Fruit fly (Drosophila melanogaster) whole organism, embryonic: ENCODE data around the gene CG6961.

ENCODE experiments used
- Abd-B ChIP-seq: fragments of 200-800 bp; sonication (Bioruptor generic); optimal IDR thresholded peaks from 2 replicates; lab custom pipeline; 2018; ENCODE audit warnings: missing biosample characterization, mild to moderate bottlenecking, missing genetic modification characterization, moderate library complexity
- Blimp-1 ChIP-seq: fragments of 200-800 bp; sonication (Bioruptor generic); optimal IDR thresholded peaks from 3 replicates; lab custom pipeline; 2018; ENCODE audit warnings: missing biosample characterization, missing genetic modification characterization, mild to moderate bottlenecking, moderate library complexity, missing genetic modification reagents
- CG10321 ChIP-seq: fragments of 200-800 bp; sonication (Bioruptor generic); IDR thresholded peaks from 2 replicates; pipeline ENCODE4 v1.3.6; 2022; ENCODE audit warnings: missing biosample characterization, missing genetic modification characterization
- CG11093 ChIP-seq: fragments of 200-800 bp; sonication (Bioruptor generic); IDR thresholded peaks from 3 replicates; pipeline ENCODE4 v1.3.6; 2022; ENCODE audit warnings: missing biosample characterization, missing genetic modification characterization
- CG11504 ChIP-seq: fragments of 200-800 bp; sonication (Bioruptor generic); optimal IDR thresholded peaks from 3 replicates; lab custom pipeline; 2019; ENCODE audit warnings: missing biosample characterization, mild to moderate bottlenecking, missing genetic modification characterization, moderate library complexity
- CG12236 ChIP-seq: fragments of 200-800 bp; sonication (Bioruptor generic); optimal IDR thresholded peaks from 2 replicates; lab custom pipeline; 2016; ENCODE audit warnings: missing biosample characterization, missing genetic modification characterization
- CG14441 ChIP-seq: fragments of 200-800 bp; sonication (Bioruptor generic); IDR thresholded peaks from 2 replicates; pipeline ENCODE4 v1.3.6; 2022; ENCODE audit warnings: missing biosample characterization, missing genetic modification characterization
- CG1647 ChIP-seq: fragments of 200-800 bp; sonication (Bioruptor generic); optimal IDR thresholded peaks from 3 replicates; lab custom pipeline; 2016; ENCODE audit warnings: missing biosample characterization, missing genetic modification characterization
- CG17568 ChIP-seq: fragments of 200-800 bp; sonication (Bioruptor generic); optimal IDR thresholded peaks from 2 replicates; lab custom pipeline; 2018; ENCODE audit warnings: missing biosample characterization, mild to moderate bottlenecking, missing genetic modification characterization, moderate library complexity
- CG17612 ChIP-seq: fragments of 200-800 bp; sonication (Bioruptor generic); IDR thresholded peaks from 2 replicates; pipeline ENCODE4 v1.3.6; 2022; ENCODE audit warnings: missing biosample characterization, missing genetic modification characterization
- CG17802 ChIP-seq: fragments of 200-800 bp; sonication (Bioruptor generic); optimal IDR thresholded peaks from 2 replicates; lab custom pipeline; 2018; ENCODE audit warnings: missing biosample characterization, mild to moderate bottlenecking, missing genetic modification characterization, moderate library complexity
- CG2678 ChIP-seq: fragments of 200-800 bp; sonication (Bioruptor generic); optimal IDR thresholded peaks from 3 replicates; lab custom pipeline; 2019; ENCODE audit warnings: missing biosample characterization, mild to moderate bottlenecking, missing genetic modification characterization, moderate library complexity
- CG2875 ChIP-seq: fragments of 200-800 bp; sonication (Bioruptor generic); optimal IDR thresholded peaks from 2 replicates; lab custom pipeline; 2017; ENCODE audit warnings: missing biosample characterization, mild to moderate bottlenecking, missing genetic modification characterization, missing genetic modification reagents
- CG6689 ChIP-seq: fragments of 200-800 bp; sonication (Bioruptor generic); IDR thresholded peaks from 2 replicates; pipeline ENCODE4 v1.3.6; 2022; ENCODE audit warnings: missing biosample characterization, missing genetic modification characterization
- CG7271 ChIP-seq: fragments of 200-800 bp; sonication (Bioruptor generic); optimal IDR thresholded peaks from 2 replicates; lab custom pipeline; 2018; ENCODE audit warnings: missing biosample characterization, mild to moderate bottlenecking, missing genetic modification characterization, moderate library complexity
- CG7745 ChIP-seq: fragments of 200-800 bp; sonication (Bioruptor generic); optimal IDR thresholded peaks from 2 replicates; lab custom pipeline; 2018; ENCODE audit warnings: missing biosample characterization, mild to moderate bottlenecking, missing genetic modification characterization, moderate library complexity
- CG9817 ChIP-seq: fragments of 200-800 bp; sonication (Bioruptor generic); optimal IDR thresholded peaks from 2 replicates; lab custom pipeline; 2018; ENCODE audit warnings: missing biosample characterization, mild to moderate bottlenecking, missing genetic modification characterization, moderate library complexity
- HHEX ChIP-seq: fragments of 200-800 bp; sonication (Bioruptor generic); optimal IDR thresholded peaks from 3 replicates; lab custom pipeline; 2017; ENCODE audit warnings: missing biosample characterization, mild to moderate bottlenecking, missing genetic modification characterization, missing genetic modification reagents
- Hand ChIP-seq: fragments of 200-800 bp; sonication (Bioruptor generic); optimal IDR thresholded peaks from 2 replicates; lab custom pipeline; 2017; ENCODE audit warnings: mild to moderate bottlenecking, missing biosample characterization, missing genetic modification reagents, missing genetic modification characterization
- Hr39 ChIP-seq: fragments of >200 bp; optimal IDR thresholded peaks from 2 replicates; lab custom pipeline; 2017
- Lhr ChIP-seq: fragments of 200-800 bp; sonication (Bioruptor generic); optimal IDR thresholded peaks from 3 replicates; lab custom pipeline; 2017; ENCODE audit warnings: mild to moderate bottlenecking, missing biosample characterization, missing genetic modification reagents, missing genetic modification characterization
- Mad ChIP-seq: fragments of 200-800 bp; sonication (Bioruptor generic); optimal IDR thresholded peaks from 2 replicates; lab custom pipeline; 2016; ENCODE audit warnings: missing biosample characterization, missing genetic modification characterization
- Mes4 ChIP-seq: fragments of 200-800 bp; sonication (Bioruptor generic); optimal IDR thresholded peaks from 2 replicates; lab custom pipeline; 2016; ENCODE audit warnings: missing biosample characterization, missing genetic modification characterization
- NFAT ChIP-seq: fragments of 200-800 bp; sonication (Bioruptor generic); IDR thresholded peaks from 2 replicates; pipeline ENCODE4 v1.3.6; 2022; ENCODE audit warnings: missing biosample characterization, missing genetic modification characterization
- Ptx1 ChIP-seq: fragments of 200-800 bp; sonication (Bioruptor generic); IDR thresholded peaks from 2 replicates; pipeline ENCODE4 v1.3.6; 2022; ENCODE audit warnings: missing biosample characterization, missing genetic modification characterization
- ara ChIP-seq: fragments of 200-800 bp; sonication (Bioruptor generic); IDR thresholded peaks from 2 replicates; pipeline ENCODE4 v1.3.6; 2022; ENCODE audit warnings: missing biosample characterization, missing genetic modification characterization
- ase ChIP-seq: fragments of 200-800 bp; sonication (Bioruptor generic); IDR thresholded peaks from 3 replicates; pipeline ENCODE4 v1.3.6; 2022; ENCODE audit warnings: missing biosample characterization, missing genetic modification characterization
- ash1 ChIP-seq: fragments of 200-800 bp; sonication (Bioruptor generic); optimal IDR thresholded peaks from 2 replicates; lab custom pipeline; 2018; ENCODE audit warnings: missing biosample characterization, mild to moderate bottlenecking, missing genetic modification characterization
- ci ChIP-seq: fragments of 200-800 bp; sonication (Bioruptor generic); IDR thresholded peaks from 3 replicates; pipeline ENCODE4 v1.3.6; 2022; ENCODE audit warnings: missing biosample characterization, missing genetic modification characterization
- crol ChIP-seq: fragments of 200-800 bp; sonication (Bioruptor generic); IDR thresholded peaks from 2 replicates; pipeline ENCODE4 v1.3.6; 2022; ENCODE audit warnings: missing biosample characterization, missing genetic modification characterization
- dm ChIP-seq: fragments of 200-800 bp; sonication (Bioruptor generic); optimal IDR thresholded peaks from 3 replicates; lab custom pipeline; 2016; ENCODE audit warnings: missing biosample characterization, missing genetic modification characterization
- dmrt99B ChIP-seq: fragments of 200-800 bp; sonication (Bioruptor generic); optimal IDR thresholded peaks from 2 replicates; lab custom pipeline; 2018; ENCODE audit warnings: missing biosample characterization, mild to moderate bottlenecking, missing genetic modification characterization, moderate library complexity
- fru ChIP-seq: fragments of >200 bp; optimal IDR thresholded peaks from 2 replicates; lab custom pipeline; 2017
- fu2 ChIP-seq: fragments of 200-800 bp; sonication (Bioruptor generic); optimal IDR thresholded peaks from 2 replicates; lab custom pipeline; 2016; ENCODE audit warnings: missing biosample characterization, missing genetic modification characterization
- lbe ChIP-seq: fragments of 200-800 bp; sonication (Bioruptor generic); optimal IDR thresholded peaks from 2 replicates; lab custom pipeline; 2016; ENCODE audit warnings: missing biosample characterization, mild to moderate bottlenecking, missing genetic modification characterization
- lov ChIP-seq, 2 experiments: fragments of 200-800 bp in 1 of 2; fragments of >200 bp in 1 of 2; sonication (Bioruptor generic) in 1 of 2; IDR thresholded peaks in 1 of 2; optimal IDR thresholded peaks in 1 of 2; 2 replicates in 1 of 2; 3 replicates in 1 of 2; pipeline versions ENCODE4 v1.3.6 to Lab custom; 2017 to 2022; ENCODE audit warnings: missing biosample characterization in 1 of 2, missing genetic modification characterization in 1 of 2
- nau ChIP-seq: fragments of 200-800 bp; sonication (Bioruptor generic); optimal IDR thresholded peaks from 3 replicates; lab custom pipeline; 2017; ENCODE audit warnings: missing biosample characterization, mild to moderate bottlenecking, missing genetic modification characterization, missing genetic modification reagents
- oc ChIP-seq: fragments of 200-800 bp; sonication (Bioruptor generic); optimal IDR thresholded peaks from 2 replicates; lab custom pipeline; 2018; ENCODE audit warnings: missing biosample characterization, mild to moderate bottlenecking, missing genetic modification characterization, moderate library complexity
- org-1 ChIP-seq: fragments of 200-800 bp; sonication (Bioruptor generic); optimal IDR thresholded peaks from 2 replicates; lab custom pipeline; 2017; ENCODE audit warnings: missing biosample characterization, missing genetic modification characterization
- p53 ChIP-seq: fragments of 200-800 bp; sonication (Bioruptor generic); optimal IDR thresholded peaks from 2 replicates; lab custom pipeline; 2016; ENCODE audit warnings: missing biosample characterization, missing genetic modification characterization
- pan ChIP-seq, 4 experiments: fragments of >200 bp in 3 of 4; fragments of 200-800 bp in 1 of 4; sonication (Bioruptor generic) in 1 of 4; optimal IDR thresholded peaks in 3 of 4; IDR thresholded peaks in 1 of 4; 2 replicates each; pipeline versions ENCODE4 v1.3.6 to Lab custom; 2017 to 2022; ENCODE audit warnings: missing biosample characterization in 2 of 4, missing genetic modification characterization in 2 of 4, mixed read lengths in 1 of 4
- pros ChIP-seq: fragments of 200-800 bp; sonication (Bioruptor generic); optimal IDR thresholded peaks from 3 replicates; lab custom pipeline; 2019; ENCODE audit warnings: missing biosample characterization, mild to moderate bottlenecking, missing genetic modification characterization, moderate library complexity
- psq ChIP-seq: fragments of 200-800 bp; sonication (Bioruptor generic); optimal IDR thresholded peaks from 2 replicates; lab custom pipeline; 2017; ENCODE audit warnings: missing biosample characterization, missing genetic modification characterization
- repo ChIP-seq: fragments of 200-800 bp; sonication (Bioruptor generic); optimal IDR thresholded peaks from 2 replicates; lab custom pipeline; 2016; ENCODE audit warnings: missing biosample characterization, missing genetic modification characterization
- sc ChIP-seq, 3 experiments: fragments of >200 bp in 2 of 3; fragments of 200-800 bp in 1 of 3; sonication (Bioruptor generic) in 1 of 3; optimal IDR thresholded peaks; 2 replicates in 2 of 3; 3 replicates in 1 of 3; lab custom pipeline; 2017; ENCODE audit warnings: mild to moderate bottlenecking in 1 of 3, missing biosample characterization in 1 of 3, missing genetic modification characterization in 1 of 3, missing genetic modification reagents in 1 of 3
- sd ChIP-seq: fragments of 200-800 bp; sonication (Bioruptor generic); optimal IDR thresholded peaks from 3 replicates; lab custom pipeline; 2018; ENCODE audit warnings: missing biosample characterization, mild to moderate bottlenecking, missing genetic modification characterization, moderate library complexity
- sna ChIP-seq: fragments of 200-800 bp; sonication (Bioruptor generic); IDR thresholded peaks from 2 replicates; pipeline ENCODE4 v1.3.6; 2022; ENCODE audit warnings: missing biosample characterization, missing genetic modification characterization; ENCODE audit not compliant: partially characterized antibody
- trem ChIP-seq: fragments of 200-800 bp; optimal IDR thresholded peaks from 3 replicates; lab custom pipeline; 2019; ENCODE audit warnings: missing biosample characterization, mild to moderate bottlenecking, missing genetic modification characterization, moderate library complexity
- yki ChIP-seq: fragments of >200 bp; optimal IDR thresholded peaks from 3 replicates; lab custom pipeline; 2018
- z ChIP-seq: fragments of 200-800 bp; sonication (Bioruptor generic); IDR thresholded peaks from 3 replicates; pipeline ENCODE4 v1.3.6; 2022; ENCODE audit warnings: missing biosample characterization, missing genetic modification characterization

CG6961 gene

DNA sequence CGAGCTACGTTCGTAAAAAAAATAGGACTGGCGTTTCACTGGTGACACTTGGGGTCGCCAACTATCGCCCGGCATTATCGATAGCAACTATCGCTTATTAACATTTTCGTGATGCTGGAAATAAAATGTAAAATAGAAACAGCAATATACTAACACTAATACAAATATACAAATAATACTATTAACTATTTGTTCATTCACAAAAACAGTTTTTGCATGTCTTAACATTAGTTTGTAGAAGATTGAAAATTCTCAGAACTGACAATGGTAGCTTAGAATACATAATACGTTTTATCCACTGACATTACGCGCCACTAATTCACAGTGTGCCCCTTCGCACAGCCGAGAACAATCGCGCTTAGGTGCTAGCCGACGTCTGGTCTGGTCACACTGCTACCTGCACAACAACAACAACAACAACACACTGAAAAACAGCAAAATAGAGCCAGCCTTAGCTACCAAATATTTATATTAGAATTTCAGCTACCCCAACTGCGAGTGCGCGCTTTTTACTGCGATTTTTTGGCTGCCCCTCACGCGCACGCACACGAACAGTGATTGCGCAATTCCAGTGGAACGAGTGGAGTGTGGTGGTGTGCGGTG, at the start of gene CG6961, which contains the start of gene S6KL (continued):
- no peak for TF ChIP-seq dm (GFP tag; lab: Kevin White, UChicago)
- no peak for TF ChIP-seq Mad
- TF ChIP-seq CG17802: peak; percentile 67
- no peak for TF ChIP-seq CG2875 (GFP tag; lab: Kevin White, UChicago)
- TF ChIP-seq CG6689 (GFP tag; lab: Robert Waterston, UW): no peak
- TF ChIP-seq sna: 0 out of 2 replicates have a peak, but pooled peaks have one; percentile 59
- no peak for TF ChIP-seq repo
- no peak for TF ChIP-seq sc (optimal IDR thresholded peaks at IDR 0.05; lab: Kevin White, UChicago)
- no peak for TF ChIP-seq sc (GFP tag; optimal IDR thresholded peaks at IDR 0.05; lab: Kevin White, UChicago)
- TF ChIP-seq Abd-B: no peak
- TF ChIP-seq ase: no peak
- no peak for TF ChIP-seq Ptx1
- no peak for TF ChIP-seq Blimp-1
- TF ChIP-seq CG17568: no peak
- TF ChIP-seq CG11504: peak; percentile 28
- no peak for TF ChIP-seq CG2678 (tag; lab: Kevin White, UChicago)
- TF ChIP-seq pros (GFP tag; lab: Kevin White, UChicago): no peak
- TF ChIP-seq Mes4 (GFP tag; lab: Kevin White, UChicago): no peak
- no peak for TF ChIP-seq z (GFP tag; lab: Robert Waterston, UW)
- TF ChIP-seq lov (optimal IDR thresholded peaks at IDR 0.05; lab: Kevin White, UChicago): no peak
- TF ChIP-seq lov (GFP tag; IDR thresholded peaks at IDR 0.05; lab: Robert Waterston, UW): no peak
- TF ChIP-seq crol (GFP tag; lab: Robert Waterston, UW): 0 out of 2 replicates have a peak, but pooled peaks have one; percentile 8
- no peak for TF ChIP-seq dmrt99B (tag; lab: Kevin White, UChicago)
- TF ChIP-seq pan (optimal IDR thresholded peaks at IDR 0.05; lab: Kevin White, UChicago): no peak
- TF ChIP-seq pan (GFP tag; optimal IDR thresholded peaks at IDR 0.05 in 1 of 2, IDR thresholded peaks at IDR 0.05 in 1 of 2): no peak
- TF ChIP-seq CG9817 (tag; lab: Kevin White, UChicago): peak; percentile 30
- TF ChIP-seq fru (lab: Kevin White, UChicago): no peak
- no peak for TF ChIP-seq CG1647 (GFP tag; lab: Kevin White, UChicago)
- TF ChIP-seq CG14441: no peak
- TF ChIP-seq oc (tag; lab: Kevin White, UChicago): no peak
- no peak for TF ChIP-seq CG10321
- no peak for TF ChIP-seq lbe
- no peak for TF ChIP-seq NFAT
- peak; percentile 76 for TF ChIP-seq Lhr (GFP tag; lab: Kevin White, UChicago)
- TF ChIP-seq ara: no peak
- TF ChIP-seq trem (tag; lab: Kevin White, UChicago): peak; percentile 56
- TF ChIP-seq nau (GFP tag; lab: Kevin White, UChicago): no peak
- TF ChIP-seq fu2 (GFP tag; lab: Kevin White, UChicago): no peak
- TF ChIP-seq CG12236 (GFP tag; lab: Kevin White, UChicago): no peak
- TF ChIP-seq Hr39: no peak
- TF ChIP-seq sd (tag; lab: Kevin White, UChicago): no peak
- TF ChIP-seq CG17612 (GFP tag; lab: Robert Waterston, UW): no peak
- no peak for TF ChIP-seq p53 (GFP tag; lab: Kevin White, UChicago)
- TF ChIP-seq ash1 (GFP tag; lab: Kevin White, UChicago): no peak
- no peak for TF ChIP-seq org-1 (GFP tag; lab: Kevin White, UChicago)
- no peak for TF ChIP-seq Hand (GFP tag; lab: Kevin White, UChicago)
- TF ChIP-seq CG7271 (tag; lab: Kevin White, UChicago): no peak
- no peak for TF ChIP-seq psq (GFP tag; lab: Kevin White, UChicago)
- TF ChIP-seq CG11093 (GFP tag; lab: Robert Waterston, UW): no peak
- no peak for TF ChIP-seq ci (GFP tag; lab: Robert Waterston, UW)
- no peak for TF ChIP-seq HHEX (GFP tag; lab: Kevin White, UChicago)
- TF ChIP-seq yki (lab: Kevin White, UChicago): no peak
- no peak for TF ChIP-seq CG7745 (tag; lab: Kevin White, UChicago)
